Worm (Caenorhabditis elegans): ENCODE results near the gene ceh-38.

ce11 chrII:6909568-6910122, 41.7 kb upstream of the ceh-38 start, which contains the start of gene asm-1:
- TF ChIP-seq T20F7.1 (GFP tag; optimal IDR thresholded peaks at IDR 0.05): no peak
- TF ChIP-seq lim-7 (GFP tag; IDR thresholded peaks at IDR 0.05): no peak
- no peak for TF ChIP-seq egl-27 (tag; optimal IDR thresholded peaks at IDR 0.05)

All from whole organism, L4 larva.